Fruit fly (Drosophila melanogaster) Kc167 (cell line): Measurements from ENCODE around the gene CG14913.

ENCODE experiments used
- Myc ChIP-seq: fragments of >200 bp; optimal IDR thresholded peaks from 2 replicates; lab custom pipeline; 2017; ENCODE audit warnings: missing external identifiers
- Sin3A ChIP-seq: fragments of >200 bp; optimal IDR thresholded peaks from 2 replicates; lab custom pipeline; 2018; ENCODE audit warnings: missing external identifiers
- h ChIP-seq: fragments of >200 bp; optimal IDR thresholded peaks from 3 replicates; lab custom pipeline; 2018; ENCODE audit warnings: missing external identifiers
- insv ChIP-seq: fragments of >200 bp; optimal IDR thresholded peaks from 3 replicates; lab custom pipeline; 2018; ENCODE audit warnings: missing external identifiers
- psq ChIP-seq: fragments of >200 bp; optimal IDR thresholded peaks from 2 replicates; lab custom pipeline; 2017; ENCODE audit warnings: missing external identifiers
- ttk ChIP-seq: sonication (Bioruptor generic); optimal IDR thresholded peaks from 2 replicates; lab custom pipeline; 2017; ENCODE audit warnings: missing external identifiers

CG14913 gene

DNA sequence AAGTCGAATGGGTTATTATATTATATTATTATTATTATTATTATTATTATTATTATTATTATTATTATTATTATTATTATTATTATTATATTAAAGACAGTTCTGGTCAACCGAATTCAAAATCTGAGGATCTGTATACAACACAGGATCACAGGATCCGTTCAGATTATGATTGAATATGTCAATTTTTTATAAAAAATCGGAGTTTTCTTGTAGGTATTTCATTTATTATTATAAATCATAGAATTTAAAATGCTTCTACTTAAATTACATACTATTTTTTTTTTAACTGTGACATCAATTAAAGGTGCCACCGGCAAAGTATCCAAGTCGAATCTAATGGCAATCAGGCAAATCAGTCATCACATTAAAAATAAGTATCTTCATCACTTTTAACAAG, at the start of gene CG14913:
Gene CG14913, plus strand, starts transcription at position 301 of the 400 bp plus-strand sequence.
- TF ChIP-seq Myc (lab: Kevin White, UChicago) (no peak), psq (no peak), insv (lab: Kevin White, UChicago) (no peak), Sin3A (lab: Kevin White, UChicago) (no peak), ttk (no peak), h (lab: Kevin White, UChicago) (no peak)

DNA sequence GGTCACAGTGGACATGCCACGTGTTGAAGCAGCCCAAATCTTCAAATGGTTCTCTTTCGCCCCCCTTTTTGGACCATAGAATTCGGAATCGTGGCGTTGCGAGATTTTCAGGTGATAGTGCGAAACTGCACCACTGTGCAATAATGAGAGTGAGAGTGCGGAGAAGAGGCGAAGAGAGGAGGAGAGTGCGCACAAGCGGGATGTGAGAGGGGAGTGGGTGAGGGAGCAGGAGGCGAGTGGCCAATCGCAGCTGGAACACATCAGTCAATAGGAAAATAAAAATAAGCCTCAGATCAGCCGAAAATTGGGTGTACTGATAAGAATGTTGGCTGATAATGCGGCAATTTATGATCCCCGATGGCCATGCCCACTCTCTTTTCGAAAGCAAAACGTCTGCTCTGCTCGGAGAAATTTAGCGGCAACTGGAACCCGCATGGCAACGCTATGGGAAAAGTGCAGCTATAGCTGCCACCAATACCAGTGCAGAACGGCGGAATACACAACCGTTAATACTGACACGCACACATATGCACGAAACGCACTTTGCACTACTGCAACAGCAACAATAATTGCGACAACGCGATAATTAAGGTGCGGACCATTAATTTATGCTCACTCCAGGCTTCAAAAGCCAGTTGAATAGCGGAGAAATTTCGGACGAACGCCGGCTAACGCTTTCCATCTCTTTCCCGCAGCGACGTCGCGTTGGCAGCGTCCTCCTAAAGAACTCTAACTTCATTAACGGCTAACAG, 49.4 kb upstream of the CG14913 start:
- TF ChIP-seq h (lab: Kevin White, UChicago) (no peak), psq (no peak), Myc (lab: Kevin White, UChicago) (no peak), ttk (no peak), insv (lab: Kevin White, UChicago) (no peak), Sin3A (lab: Kevin White, UChicago) (no peak)

DNA sequence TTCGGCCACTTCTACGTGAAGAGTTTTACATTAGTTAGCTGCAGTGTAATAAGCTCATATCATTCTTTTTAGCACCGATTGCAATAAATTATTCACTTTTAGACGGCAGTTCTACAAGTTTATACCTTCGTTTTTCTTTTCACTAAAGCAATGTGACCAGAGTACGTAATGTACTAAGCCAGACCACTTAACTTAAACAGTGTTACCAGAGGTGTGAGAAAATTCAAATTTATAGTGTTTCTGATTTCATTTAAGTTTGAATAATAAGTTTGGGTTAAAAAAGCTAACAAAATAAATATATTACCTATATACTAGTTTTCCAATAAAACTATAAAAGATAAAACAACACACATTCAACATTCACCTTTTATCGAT, 48.8 kb upstream of the CG14913 start:
- TF ChIP-seq Myc (lab: Kevin White, UChicago) (no peak), Sin3A (lab: Kevin White, UChicago) (no peak)

DNA sequence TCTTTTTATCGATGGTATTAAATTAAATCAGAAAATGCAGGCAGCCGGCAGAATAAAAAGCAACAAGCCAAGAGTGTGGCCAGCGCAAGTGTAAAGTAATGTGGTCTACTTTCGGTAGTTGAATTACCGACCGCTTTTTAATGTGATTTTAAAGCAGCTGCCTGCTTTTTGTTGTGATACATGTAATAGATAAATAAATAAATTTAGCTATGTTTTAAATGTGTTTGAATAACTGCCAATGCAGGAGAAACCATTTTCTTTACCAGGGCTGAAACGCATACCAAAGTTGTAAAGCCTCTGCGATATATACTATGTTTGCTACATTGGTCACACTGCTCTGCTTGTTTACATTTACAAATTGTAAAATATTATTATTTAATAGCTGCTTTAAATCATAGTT, 46.7 kb upstream of the CG14913 start, which contains the start of the genes Tmem214 and YL-1:
Gene Tmem214, minus strand, starts transcription at position 142 of the 400 bp plus-strand sequence.
Gene YL-1, plus strand, starts transcription at position 310 of the 400 bp plus-strand sequence.
- TF ChIP-seq insv (lab: Kevin White, UChicago) (no peak), h (lab: Kevin White, UChicago) (no peak), Myc (lab: Kevin White, UChicago) (no peak), ttk (no peak), psq (no peak)

DNA sequence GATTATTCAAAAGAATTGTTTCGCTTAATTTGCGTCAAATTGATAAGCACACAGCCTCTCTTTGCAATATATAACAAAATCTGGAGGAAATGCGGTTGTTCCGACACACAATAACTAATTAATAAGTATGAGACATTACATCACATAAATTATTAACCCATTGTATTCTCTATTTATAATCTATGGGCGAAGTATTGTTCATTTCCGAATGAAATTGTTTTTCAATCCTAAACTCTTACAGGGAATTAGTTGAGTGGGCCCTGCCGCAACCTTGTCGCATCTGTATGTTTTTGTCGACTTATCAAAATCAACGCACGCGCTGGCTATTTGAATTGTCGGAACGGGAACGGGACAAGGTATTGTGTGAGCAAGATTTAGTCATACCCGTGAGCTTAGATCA, 44.6 kb upstream of the CG14913 start, which contains the start of gene CG16743:
Gene CG16743, plus strand, starts transcription at position 57 of the 400 bp plus-strand sequence.
- TF ChIP-seq ttk (no peak), psq (no peak), insv (lab: Kevin White, UChicago) (no peak), Sin3A (lab: Kevin White, UChicago) (no peak), Myc (lab: Kevin White, UChicago) (no peak), h (lab: Kevin White, UChicago) (no peak)

DNA sequence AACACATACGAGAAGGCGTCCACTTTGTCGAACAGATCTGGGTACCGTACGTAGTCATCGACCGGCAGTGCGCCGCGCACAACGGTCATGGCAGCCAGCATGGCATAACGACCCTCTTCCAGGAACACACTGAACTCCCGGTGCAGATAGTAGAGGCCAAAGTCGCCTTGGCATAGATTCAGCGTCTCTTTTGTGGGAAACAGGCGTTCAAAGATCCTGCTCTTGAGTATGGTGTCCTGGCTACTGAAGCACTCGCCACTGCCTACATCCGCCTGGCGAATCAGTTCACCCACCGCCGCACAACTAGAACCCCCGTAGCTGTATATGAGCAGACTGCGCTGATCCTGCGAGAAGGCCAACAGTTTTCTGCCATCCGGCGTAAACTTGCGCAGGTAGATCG, 42.2 kb upstream of the CG14913 start:
- TF ChIP-seq Sin3A (lab: Kevin White, UChicago): no peak
- no peak for TF ChIP-seq psq
- no peak for TF ChIP-seq h (lab: Kevin White, UChicago)
- no peak for TF ChIP-seq Myc (lab: Kevin White, UChicago)
- no peak for TF ChIP-seq ttk

DNA sequence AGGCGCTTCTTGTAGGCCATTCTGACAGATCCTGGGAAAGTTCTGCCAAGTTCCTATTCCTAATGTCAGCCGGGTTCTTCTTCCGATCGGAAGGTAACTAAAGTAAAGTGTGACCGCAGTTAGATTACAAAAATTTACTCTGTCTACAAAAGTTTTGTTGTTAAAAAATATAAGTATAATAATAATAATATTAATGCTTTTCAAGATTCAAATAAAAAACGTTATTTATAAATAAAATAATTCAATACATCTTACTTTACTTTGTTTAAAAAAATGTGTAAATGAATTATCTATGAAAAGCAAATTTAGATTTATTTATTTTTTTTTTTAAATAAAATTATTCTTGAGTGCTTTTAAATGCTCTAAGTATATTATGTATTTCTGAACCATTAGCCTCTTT, 41.6 kb upstream of the CG14913 start, which contains the start of gene abo:
Gene abo, minus strand, starts transcription at position 101 of the 400 bp plus-strand sequence.
- TF ChIP-seq psq (no peak), Sin3A (lab: Kevin White, UChicago) (no peak), Myc (lab: Kevin White, UChicago) (no peak), ttk (no peak), insv (lab: Kevin White, UChicago) (no peak), h (lab: Kevin White, UChicago) (no peak)

DNA sequence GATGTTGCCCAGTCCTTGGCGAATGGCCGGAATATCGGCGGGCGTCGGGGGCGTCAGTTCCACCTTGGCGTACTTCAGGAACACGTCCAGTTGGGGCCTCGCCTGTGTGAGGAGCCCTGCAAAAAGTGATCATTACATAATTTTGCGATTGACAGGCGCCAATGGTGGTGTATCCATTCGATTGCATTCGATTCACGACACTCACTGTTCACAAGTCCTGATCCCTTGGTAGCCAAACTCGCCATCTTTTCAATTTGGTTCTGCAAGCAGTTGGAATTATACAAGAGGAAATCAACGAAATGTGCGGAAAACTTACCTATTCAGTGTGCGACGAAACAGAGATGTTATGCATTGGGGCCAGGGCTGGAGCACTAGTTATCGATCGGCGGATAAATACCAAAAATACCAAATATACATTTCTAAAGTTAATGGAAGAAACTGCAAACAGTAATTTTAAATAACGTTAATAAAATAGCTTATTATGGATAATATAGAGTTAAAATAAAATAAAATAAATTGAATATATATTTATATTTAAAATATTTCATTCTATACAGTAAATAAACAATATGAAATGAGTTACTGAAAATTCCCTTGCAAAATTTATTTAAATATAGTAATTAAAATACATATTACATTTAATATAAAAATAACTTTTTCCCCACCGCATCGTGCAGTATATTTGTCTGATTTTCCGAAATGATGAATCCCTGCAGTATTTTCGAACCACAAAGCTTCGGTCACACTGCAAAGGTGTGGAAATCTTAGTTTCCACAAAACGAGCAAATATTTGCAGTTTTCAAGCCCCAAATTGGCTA, 40.5 kb upstream of the CG14913 start, which contains the start of the genes ATPsynG and SCAR:
Gene ATPsynG, minus strand, starts transcription at position 354 of the 818 bp plus-strand sequence.
Gene SCAR, plus strand, starts transcription at position 727 of the 818 bp plus-strand sequence.
- no peak for TF ChIP-seq insv (lab: Kevin White, UChicago)
- TF ChIP-seq Sin3A (lab: Kevin White, UChicago): no peak
- no peak for TF ChIP-seq h (lab: Kevin White, UChicago)
- TF ChIP-seq ttk: no peak
- no peak for TF ChIP-seq Myc (lab: Kevin White, UChicago)
- no peak for TF ChIP-seq psq

DNA sequence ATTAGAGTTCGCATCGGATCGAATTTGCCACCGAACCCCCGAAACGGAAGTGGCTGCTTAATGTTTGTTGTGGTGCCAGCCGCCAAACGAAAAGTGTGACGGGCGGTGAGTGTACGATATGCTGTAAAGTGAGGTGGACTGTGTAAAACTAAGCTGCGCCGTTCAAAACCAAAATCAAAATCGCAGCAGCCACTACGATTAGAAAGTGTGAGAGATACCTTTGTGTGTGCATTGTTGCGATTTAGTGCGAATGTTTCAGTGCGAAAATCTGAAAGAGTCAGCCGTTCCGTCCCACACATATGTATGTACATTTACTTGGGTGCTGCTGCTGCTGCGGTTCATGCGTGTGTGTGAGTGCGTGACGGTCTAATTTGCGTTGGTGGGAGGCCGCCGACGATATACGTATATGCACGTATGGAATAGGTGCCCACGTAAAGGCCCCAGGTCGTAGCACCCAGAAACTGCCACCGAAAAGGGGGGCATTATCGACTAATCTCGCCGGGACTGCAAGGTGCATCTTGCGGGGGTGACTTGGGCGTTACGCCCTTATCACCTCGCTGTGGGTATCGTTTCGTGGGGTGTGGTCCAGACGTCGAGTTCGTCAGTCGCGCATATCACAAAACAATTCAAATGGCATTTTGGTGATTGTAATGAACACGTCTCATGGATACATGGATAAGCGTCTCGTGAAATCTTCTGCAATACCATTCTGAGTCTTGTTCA, 39.8 kb upstream of the CG14913 start:
- TF ChIP-seq insv (lab: Kevin White, UChicago) (no peak), h (lab: Kevin White, UChicago) (no peak), Myc (lab: Kevin White, UChicago) (no peak), ttk (no peak), Sin3A (lab: Kevin White, UChicago) (no peak), psq (no peak)

DNA sequence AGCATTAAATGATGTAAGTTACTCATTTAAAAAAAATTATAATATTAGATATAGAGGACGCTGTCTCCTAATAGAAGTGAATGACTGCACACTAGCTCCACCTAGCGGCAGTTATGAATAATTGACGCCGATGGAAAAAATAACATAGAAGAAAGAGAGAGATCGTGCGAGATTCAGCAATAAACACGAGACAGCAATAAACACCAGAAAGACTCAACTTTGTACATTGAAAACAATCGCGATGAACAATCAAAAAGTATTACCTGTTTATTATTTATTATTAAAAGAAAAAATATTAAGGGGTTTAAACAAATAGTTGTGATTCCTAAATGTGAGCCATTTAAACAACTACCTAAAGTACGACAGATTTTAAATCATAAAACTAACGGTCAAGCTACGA, 30.7 kb upstream of the CG14913 start:
- TF ChIP-seq Myc (lab: Kevin White, UChicago) (no peak), psq (no peak), ttk (no peak), h (lab: Kevin White, UChicago) (no peak)

DNA sequence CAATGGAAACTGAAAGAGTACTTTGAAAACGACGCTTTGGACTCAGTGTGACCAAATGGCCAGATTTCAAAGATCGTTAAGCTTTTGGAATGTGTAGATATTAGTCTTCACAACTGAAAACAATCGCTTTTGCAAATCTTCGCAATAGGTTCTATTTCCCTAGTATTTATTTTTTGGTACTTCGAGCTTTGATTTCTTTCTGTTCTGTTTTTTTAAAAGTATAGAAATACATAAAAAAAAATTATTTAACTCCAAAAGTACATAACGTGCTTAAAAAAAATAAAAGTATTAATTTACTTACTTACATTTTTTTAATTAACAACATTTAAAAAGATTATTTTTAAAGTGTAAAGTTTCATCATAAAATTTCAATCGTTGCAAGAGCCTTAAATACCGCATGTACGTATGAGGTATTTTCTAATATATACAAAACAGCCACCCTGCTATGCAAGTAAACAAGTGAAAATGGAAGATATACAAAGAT, 29.4 kb upstream of the CG14913 start, which contains the start of the genes piwi and CG12253:
Gene piwi, minus strand, starts transcription at position 51 of the 484 bp plus-strand sequence.
Gene CG12253, plus strand, starts transcription at position 437 of the 484 bp plus-strand sequence.
- TF ChIP-seq h (lab: Kevin White, UChicago): no peak
- TF ChIP-seq psq: no peak
- TF ChIP-seq insv (lab: Kevin White, UChicago): no peak
- no peak for TF ChIP-seq Myc (lab: Kevin White, UChicago)
- TF ChIP-seq ttk: no peak
